Fruit fly (Drosophila melanogaster) whole organism, wandering third instar larva: Measurements from ENCODE around the gene CG12516.

Experiments
- Abd-B ChIP-seq: fragments of >200 bp; optimal IDR thresholded peaks from 2 replicates; lab custom pipeline; 2017; ENCODE audit warnings: missing biosample characterization, missing genetic modification characterization
- CG32264 ChIP-seq: fragments of 200-800 bp; sonication (Bioruptor generic); optimal IDR thresholded peaks from 2 replicates; lab custom pipeline; 2016; ENCODE audit warnings: missing biosample characterization, missing genetic modification characterization
- CG9705 ChIP-seq: fragments of 200-800 bp; sonication (Bioruptor generic); optimal IDR thresholded peaks from 2 replicates; lab custom pipeline; 2018; ENCODE audit warnings: missing biosample characterization, mild to moderate bottlenecking, missing genetic modification characterization
- CrebA ChIP-seq: fragments of 200-800 bp; sonication (Bioruptor generic); optimal IDR thresholded peaks from 2 replicates; lab custom pipeline; 2016; ENCODE audit warnings: missing biosample characterization, mild to moderate bottlenecking, missing genetic modification characterization, borderline replicate concordance
- Dfd ChIP-seq: fragments of >200 bp; optimal IDR thresholded peaks from 2 replicates; lab custom pipeline; 2017; ENCODE audit warnings: missing biosample characterization, missing genetic modification characterization
- Dif ChIP-seq: fragments of 200-275, 200-300 bp; sonication (Bioruptor generic); optimal IDR thresholded peaks from 2 replicates; lab custom pipeline; 2018; ENCODE audit warnings: missing biosample characterization, missing genetic modification characterization; ENCODE audit not compliant: partially characterized antibody
- GATAd ChIP-seq: sonication (Bioruptor generic); optimal IDR thresholded peaks from 2 replicates; lab custom pipeline; 2016; ENCODE audit warnings: missing biosample characterization, missing genetic modification characterization
- HLH106 ChIP-seq: fragments of 200-800 bp; optimal IDR thresholded peaks from 3 replicates; lab custom pipeline; 2019; ENCODE audit warnings: missing biosample characterization, mild to moderate bottlenecking, missing genetic modification characterization, moderate library complexity
- Hnf4 ChIP-seq: fragments of 200-800 bp; sonication (Bioruptor generic); optimal IDR thresholded peaks from 2 replicates; lab custom pipeline; 2016; ENCODE audit warnings: missing biosample characterization, mild to moderate bottlenecking, missing genetic modification characterization
- Hr78 ChIP-seq: fragments of >200 bp; optimal IDR thresholded peaks from 2 replicates; lab custom pipeline; 2017; ENCODE audit warnings: missing biosample characterization, missing genetic modification characterization
- Hr83 ChIP-seq: fragments of 200-300 bp; sonication (Bioruptor generic); optimal IDR thresholded peaks from 2 replicates; lab custom pipeline; 2016; ENCODE audit warnings: missing biosample characterization, mild to moderate bottlenecking, missing genetic modification characterization, moderate library complexity; ENCODE audit not compliant: poor library complexity, severe bottlenecking
- Jra ChIP-seq: sonication (Bioruptor generic); optimal IDR thresholded peaks from 2 replicates; lab custom pipeline; 2016; ENCODE audit warnings: missing biosample characterization, missing genetic modification characterization
- Mio ChIP-seq: sonication (Bioruptor generic); optimal IDR thresholded peaks from 2 replicates; lab custom pipeline; 2016; ENCODE audit warnings: missing biosample characterization, missing genetic modification characterization
- Myc ChIP-seq: fragments of >200 bp; optimal IDR thresholded peaks from 2 replicates; lab custom pipeline; 2017
- N ChIP-seq: fragments of >200 bp; optimal IDR thresholded peaks from 2 replicates; lab custom pipeline; 2018; ENCODE audit warnings: missing biosample characterization, missing external identifiers, missing genetic modification characterization
- OdsH ChIP-seq: fragments of 200-800 bp; sonication (Bioruptor generic); optimal IDR thresholded peaks from 2 replicates; lab custom pipeline; 2016; ENCODE audit warnings: missing biosample characterization, mild to moderate bottlenecking, missing genetic modification characterization
- Rel ChIP-seq, 2 experiments: fragments of 200-800 bp; sonication (Bioruptor generic) in 1 of 2; optimal IDR thresholded peaks; 2 replicates in 1 of 2; 3 replicates in 1 of 2; lab custom pipeline; 2016 to 2019; ENCODE audit warnings: mild to moderate bottlenecking in 2 of 2, missing biosample characterization in 2 of 2, missing genetic modification characterization in 2 of 2, moderate library complexity in 1 of 2
- Sp1 ChIP-seq: fragments of 200-800 bp; sonication (Bioruptor generic); optimal IDR thresholded peaks from 3 replicates; lab custom pipeline; 2019; ENCODE audit warnings: missing biosample characterization, mild to moderate bottlenecking, missing genetic modification characterization, moderate library complexity
- br ChIP-seq: fragments of 200-800 bp; sonication (Bioruptor generic); optimal IDR thresholded peaks from 2 replicates; lab custom pipeline; 2016; ENCODE audit warnings: missing biosample characterization, missing genetic modification characterization
- brk ChIP-seq: fragments of 200-800 bp; sonication (Bioruptor generic); optimal IDR thresholded peaks from 2 replicates; lab custom pipeline; 2016; ENCODE audit warnings: missing biosample characterization, mild to moderate bottlenecking, missing genetic modification characterization
- dl ChIP-seq, 2 experiments: fragments of 175-275, 200-275 bp in 1 of 2; fragments of 200-275 bp in 1 of 2; sonication (Bioruptor generic); optimal IDR thresholded peaks; lab custom pipeline; 2018; ENCODE audit warnings: mild to moderate bottlenecking in 2 of 2, missing biosample characterization in 2 of 2, missing genetic modification characterization in 2 of 2, moderate library complexity in 2 of 2; ENCODE audit not compliant: partially characterized antibody in 2 of 2, insufficient read depth in 1 of 2
- dmrt93B ChIP-seq: fragments of 200-800 bp; sonication (Bioruptor generic); optimal IDR thresholded peaks from 2 replicates; lab custom pipeline; 2018; ENCODE audit warnings: missing biosample characterization, mild to moderate bottlenecking, missing genetic modification characterization
- dsf ChIP-seq: sonication (Bioruptor generic); optimal IDR thresholded peaks from 2 replicates; lab custom pipeline; 2016; ENCODE audit warnings: missing biosample characterization, missing genetic modification characterization, borderline replicate concordance
- ey ChIP-seq: fragments of 200-800 bp; sonication (Bioruptor generic); optimal IDR thresholded peaks from 2 replicates; lab custom pipeline; 2016; ENCODE audit warnings: missing biosample characterization, missing genetic modification characterization
- foxo ChIP-seq, 2 experiments: fragments of 200-800 bp; sonication (Bioruptor generic); optimal IDR thresholded peaks; 2 replicates in 1 of 2; 3 replicates in 1 of 2; lab custom pipeline; 2016 to 2017; ENCODE audit warnings: missing biosample characterization in 2 of 2, missing genetic modification characterization in 2 of 2
- fru ChIP-seq: fragments of 200-800 bp; sonication (Bioruptor generic); optimal IDR thresholded peaks from 3 replicates; lab custom pipeline; 2016; ENCODE audit warnings: missing biosample characterization, mild to moderate bottlenecking, missing genetic modification characterization
- h ChIP-seq: fragments of 200-800 bp; sonication (Bioruptor generic); optimal IDR thresholded peaks from 3 replicates; lab custom pipeline; 2016; ENCODE audit warnings: missing biosample characterization, mild to moderate bottlenecking, missing genetic modification characterization
- jim ChIP-seq: fragments of 175-275, 200-325 bp; sonication (Bioruptor generic); optimal IDR thresholded peaks from 2 replicates; lab custom pipeline; 2016; ENCODE audit warnings: missing biosample characterization, mild to moderate bottlenecking, missing genetic modification characterization
- lola ChIP-seq: fragments of >200 bp; optimal IDR thresholded peaks from 2 replicates; lab custom pipeline; 2017; ENCODE audit warnings: missing biosample characterization, missing genetic modification characterization
- pan ChIP-seq: fragments of >200 bp; optimal IDR thresholded peaks from 2 replicates; lab custom pipeline; 2017
- psq ChIP-seq: fragments of 200-800 bp; sonication (Bioruptor generic); optimal IDR thresholded peaks from 3 replicates; lab custom pipeline; 2017; ENCODE audit warnings: missing biosample characterization, mild to moderate bottlenecking, missing genetic modification characterization, moderate library complexity
- rgr ChIP-seq: fragments of 200-800 bp; sonication (Bioruptor generic); optimal IDR thresholded peaks from 3 replicates; lab custom pipeline; 2016; ENCODE audit warnings: missing biosample characterization, mild to moderate bottlenecking, missing genetic modification characterization
- sage ChIP-seq: fragments of 200-800 bp; sonication (Bioruptor generic); optimal IDR thresholded peaks from 2 replicates; lab custom pipeline; 2016; ENCODE audit warnings: missing biosample characterization, mild to moderate bottlenecking, missing genetic modification characterization
- sv ChIP-seq: fragments of 200-800 bp; sonication (Bioruptor generic); optimal IDR thresholded peaks from 3 replicates; lab custom pipeline; 2016; ENCODE audit warnings: missing biosample characterization, missing genetic modification characterization
- tai ChIP-seq: sonication (Bioruptor generic); optimal IDR thresholded peaks from 2 replicates; lab custom pipeline; 2016; ENCODE audit warnings: missing biosample characterization, missing genetic modification characterization
- usp ChIP-seq: fragments of >200 bp; optimal IDR thresholded peaks from 2 replicates; lab custom pipeline; 2017; ENCODE audit warnings: missing biosample characterization, missing genetic modification characterization
- woc ChIP-seq: sonication (Bioruptor generic); optimal IDR thresholded peaks from 2 replicates; lab custom pipeline; 2016; ENCODE audit warnings: missing biosample characterization, mild to moderate bottlenecking, missing genetic modification characterization

Gene CG12516

DNA sequence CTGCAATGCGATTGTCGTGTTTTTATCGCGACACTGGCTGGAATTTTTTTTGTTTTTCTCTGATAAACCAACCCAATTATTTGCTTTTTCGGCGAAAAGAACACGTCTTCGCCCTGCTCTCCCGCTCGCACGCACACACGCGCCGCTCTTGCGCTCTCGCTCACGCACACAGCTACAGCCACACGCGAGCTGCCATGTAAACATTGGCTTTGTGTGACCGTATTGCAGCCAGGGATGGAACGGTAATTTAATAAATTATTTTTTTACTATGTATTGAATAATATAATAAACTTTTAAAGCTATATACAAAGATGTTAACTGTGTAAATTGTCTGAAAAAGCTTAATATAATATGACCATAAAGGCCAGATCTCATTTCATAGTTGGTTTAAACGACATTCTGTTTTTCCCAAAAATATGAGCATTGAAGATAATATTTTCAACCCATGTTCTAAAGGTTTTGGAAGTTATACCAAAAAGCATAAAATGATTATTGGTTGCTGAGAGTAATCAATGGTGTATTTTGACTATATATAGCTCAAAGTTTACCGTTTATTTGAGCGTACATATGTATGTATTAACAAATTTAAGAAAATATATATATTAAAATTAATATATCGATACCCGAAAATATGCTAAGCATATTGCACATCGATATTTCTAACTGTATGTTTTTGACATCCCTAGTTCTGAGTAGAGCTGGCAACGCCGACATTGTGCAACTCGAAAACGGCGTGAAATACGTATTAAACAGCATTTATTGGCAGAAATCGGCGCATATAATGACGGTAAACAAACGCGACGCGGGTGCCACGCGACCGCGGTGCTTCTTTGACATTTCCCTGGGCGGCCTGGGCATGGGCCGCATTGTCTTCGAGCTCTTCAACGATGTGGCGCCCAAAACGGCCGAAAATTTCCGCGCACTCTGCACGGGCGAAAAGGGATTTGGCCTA is 35.5 kb upstream of the CG12516 start, which contains the start of the genes Gfat2 and Moca-cyp (continued):
- no peak for TF ChIP-seq Abd-B

DNA sequence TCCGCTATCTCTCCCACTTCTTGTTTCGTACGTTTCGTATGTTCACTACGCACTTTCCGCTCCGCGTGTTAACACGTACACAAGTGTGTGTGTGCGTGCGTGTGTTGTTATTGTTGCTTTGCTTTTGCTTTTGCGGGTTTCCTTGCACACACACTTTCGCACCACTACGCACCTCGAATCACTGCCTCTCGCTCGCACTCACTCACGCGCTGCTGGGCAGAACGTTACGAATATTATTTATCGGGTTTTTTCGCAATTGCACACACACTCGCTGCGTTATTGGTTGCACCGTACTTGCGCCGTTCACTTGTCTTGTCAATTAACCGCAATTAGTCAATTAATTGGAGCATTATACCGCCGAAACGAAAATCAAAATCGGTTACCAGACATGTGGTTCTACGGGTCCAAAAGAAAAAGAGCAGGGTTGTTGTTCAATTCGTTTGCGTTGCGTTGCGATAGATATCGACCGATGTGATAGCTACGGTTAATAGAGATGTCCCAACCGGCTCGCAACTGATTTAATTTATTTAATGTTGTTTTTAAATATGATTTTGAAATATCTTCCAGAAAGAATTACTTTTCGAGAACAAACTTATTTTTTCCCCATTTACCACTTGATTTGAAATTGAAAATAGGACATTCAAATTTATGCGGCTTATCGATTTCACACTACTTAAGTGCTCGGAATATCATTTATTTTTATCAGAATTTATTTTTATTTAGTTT is 31.8 kb upstream of the CG12516 start, which contains the start of gene larp:
TSS of gene larp (minus strand) at position 395 of the 726 bp plus-strand sequence.
- peak; percentile 32 for TF ChIP-seq Sp1 (GFP tag; lab: Kevin White, UChicago)
- no peak for TF ChIP-seq Hr78 (GFP tag; lab: Kevin White, UChicago)
- no peak for TF ChIP-seq CrebA (GFP tag; lab: Kevin White, UChicago)
- TF ChIP-seq GATAd (GFP tag; lab: Kevin White, UChicago) = peak; percentile 1
- peak; percentile 30 for TF ChIP-seq Jra (GFP tag; lab: Kevin White, UChicago)
- peak; percentile 17 for TF ChIP-seq Myc (lab: Kevin White, UChicago)
- TF ChIP-seq Abd-B = no peak
- TF ChIP-seq h = peak; percentile 47
- no peak for TF ChIP-seq CG32264
- peak; percentile 69 for TF ChIP-seq Hnf4
- TF ChIP-seq N (GFP tag; lab: Kevin White, UChicago) = no peak
- TF ChIP-seq CG9705 (GFP tag; lab: Kevin White, UChicago) = peak; percentile 35
- peak; percentile 62 for TF ChIP-seq rgr (GFP tag; lab: Kevin White, UChicago)
- peak; percentile 43 for TF ChIP-seq OdsH (GFP tag; lab: Kevin White, UChicago)
- TF ChIP-seq Hr83 (GFP tag; lab: Kevin White, UChicago) = peak; percentile 61
- peak; percentile 69 for TF ChIP-seq HLH106 (tag; lab: Kevin White, UChicago)
- peak; percentile 44 for TF ChIP-seq ey (GFP tag; lab: Kevin White, UChicago)
- peak; percentile 43 for TF ChIP-seq fru (GFP tag; lab: Kevin White, UChicago)
- TF ChIP-seq dmrt93B = peak; percentile 29
- peak; percentile 48 for TF ChIP-seq psq (GFP tag; lab: Kevin White, UChicago)
- TF ChIP-seq br (GFP tag; lab: Kevin White, UChicago) = peak; percentile 42
- peak in 1 of 2 experiments; percentile 65 for TF ChIP-seq foxo (GFP tag; optimal IDR thresholded peaks at IDR 0.05; lab: Kevin White, UChicago)
- peak; percentile 64 for TF ChIP-seq woc
- TF ChIP-seq sv (GFP tag; lab: Kevin White, UChicago) = peak; percentile 53
- TF ChIP-seq Mio (GFP tag; lab: Kevin White, UChicago) = no peak
- no peak for TF ChIP-seq sage

DNA sequence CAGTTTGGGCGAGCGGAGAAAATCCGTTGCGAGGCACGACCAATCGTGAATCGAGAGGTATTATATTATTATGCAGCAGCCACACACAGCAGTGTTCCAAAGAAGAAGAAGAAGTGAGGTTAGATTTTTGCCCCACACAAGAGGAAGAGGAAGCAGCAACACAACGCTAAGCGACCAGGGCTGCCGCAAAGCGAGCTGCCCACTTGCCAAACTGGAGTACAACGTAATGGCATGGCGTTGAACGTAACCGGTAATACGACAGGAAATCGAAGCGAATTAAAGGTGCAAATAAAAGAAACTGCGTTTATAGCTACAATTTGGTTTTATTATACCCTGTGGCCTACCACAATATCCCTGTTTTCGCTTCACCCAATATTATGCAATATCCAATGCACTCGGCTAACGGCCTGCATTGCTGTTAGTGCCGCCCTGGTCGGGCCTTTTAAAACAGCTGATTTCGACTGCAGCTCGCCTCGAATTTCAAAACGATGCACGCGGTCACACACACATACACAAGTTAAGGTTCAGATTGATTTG is 31.1 kb upstream of the CG12516 start:
- peak; percentile 41 for TF ChIP-seq Mio (GFP tag; lab: Kevin White, UChicago)
- TF ChIP-seq dmrt93B = peak; percentile 74
- TF ChIP-seq Hr78 (GFP tag; lab: Kevin White, UChicago) = no peak
- TF ChIP-seq lola (GFP tag; lab: Kevin White, UChicago) = no peak
- TF ChIP-seq foxo (GFP tag; optimal IDR thresholded peaks at IDR 0.05; lab: Kevin White, UChicago) = peak in 1 of 2 experiments; percentile 84
- peak; percentile 88 for TF ChIP-seq HLH106 (tag; lab: Kevin White, UChicago)
- TF ChIP-seq Myc (lab: Kevin White, UChicago) = peak; percentile 72
- TF ChIP-seq psq (GFP tag; lab: Kevin White, UChicago) = peak; percentile 69
- no peak for TF ChIP-seq pan (lab: Kevin White, UChicago)
- TF ChIP-seq CG32264 = no peak
- TF ChIP-seq dsf (GFP tag; lab: Kevin White, UChicago) = no peak
- TF ChIP-seq ey (GFP tag; lab: Kevin White, UChicago) = peak; percentile 80
- TF ChIP-seq Hnf4 = peak; percentile 83
- TF ChIP-seq h = peak; percentile 80
- peak; percentile 77 for TF ChIP-seq sv (GFP tag; lab: Kevin White, UChicago)
- no peak for TF ChIP-seq N (GFP tag; lab: Kevin White, UChicago)
- TF ChIP-seq jim = no peak
- TF ChIP-seq Abd-B = no peak
- TF ChIP-seq brk (GFP tag; lab: Kevin White, UChicago) = no peak
- TF ChIP-seq Dif (GFP tag; lab: Kevin White, UChicago) = no peak
- no peak for TF ChIP-seq sage
- peak; percentile 57 for TF ChIP-seq woc
- no peak for TF ChIP-seq CrebA (GFP tag; lab: Kevin White, UChicago)
- no peak for TF ChIP-seq Dfd
- TF ChIP-seq usp (GFP tag; lab: Kevin White, UChicago) = no peak
- TF ChIP-seq rgr (GFP tag; lab: Kevin White, UChicago) = peak; percentile 80
- TF ChIP-seq fru (GFP tag; lab: Kevin White, UChicago) = peak; percentile 76
- TF ChIP-seq Jra (GFP tag; lab: Kevin White, UChicago) = peak; percentile 42
- TF ChIP-seq OdsH (GFP tag; lab: Kevin White, UChicago) = peak; percentile 64
- TF ChIP-seq GATAd (GFP tag; lab: Kevin White, UChicago) = peak; percentile 54
- no peak for TF ChIP-seq dl (GFP tag; optimal IDR thresholded peaks at IDR 0.05; lab: Kevin White, UChicago; ENCODE audit: insufficient read depth in 1 of 2, partially characterized antibody in 2 of 2)
- peak; percentile 76 for TF ChIP-seq br (GFP tag; lab: Kevin White, UChicago)
- no peak for TF ChIP-seq tai
- peak; percentile 80 for TF ChIP-seq CG9705 (GFP tag; lab: Kevin White, UChicago)
- no peak for TF ChIP-seq Rel (GFP tag; optimal IDR thresholded peaks at IDR 0.05; lab: Kevin White, UChicago)
- TF ChIP-seq Rel (tag; optimal IDR thresholded peaks at IDR 0.05; lab: Kevin White, UChicago) = peak; percentile 47
- TF ChIP-seq Hr83 (GFP tag; lab: Kevin White, UChicago) = peak; percentile 62
